Fruit fly (Drosophila melanogaster) whole organism, embryonic: ENCODE results near the gene nAChRalpha7.
A peak's percentile ranks its signal among the peaks of the same experiment; 100 is the strongest.

Experiments
- C15 ChIP-seq: fragments of 200-800 bp; sonication (Bioruptor generic); IDR thresholded peaks from 3 replicates; pipeline ENCODE4 v1.3.6; 2022; ENCODE audit warnings: missing biosample characterization, missing genetic modification characterization
- CG10366 ChIP-seq: fragments of 200-800 bp; sonication (Bioruptor generic); IDR thresholded peaks from 2 replicates; pipeline ENCODE4 v1.3.6; 2022; ENCODE audit warnings: missing biosample characterization, missing genetic modification characterization
- CG11456 ChIP-seq: fragments of 200-800 bp; sonication (Bioruptor generic); IDR thresholded peaks from 3 replicates; pipeline ENCODE4 v1.3.6; 2022; ENCODE audit warnings: missing biosample characterization, missing genetic modification characterization
- CG12744 ChIP-seq: fragments of 200-800 bp; sonication (Bioruptor generic); optimal IDR thresholded peaks from 2 replicates; lab custom pipeline; 2016; ENCODE audit warnings: missing biosample characterization, missing genetic modification characterization
- CG13287 ChIP-seq: fragments of 200-800 bp; sonication (Bioruptor generic); IDR thresholded peaks from 2 replicates; pipeline ENCODE4 v1.3.6; 2022; ENCODE audit warnings: missing biosample characterization, missing genetic modification characterization; ENCODE audit not compliant: partially characterized antibody
- CG14965 ChIP-seq: fragments of 200-800 bp; sonication (Bioruptor generic); optimal IDR thresholded peaks from 2 replicates; lab custom pipeline; 2016; ENCODE audit warnings: missing biosample characterization, missing genetic modification characterization, borderline replicate concordance
- CG1602 ChIP-seq: fragments of 200-800 bp; sonication (Bioruptor generic); optimal IDR thresholded peaks from 3 replicates; lab custom pipeline; 2016; ENCODE audit warnings: missing biosample characterization, missing genetic modification characterization
- CG16813 ChIP-seq: fragments of 200-800 bp; sonication (Bioruptor generic); IDR thresholded peaks from 3 replicates; pipeline ENCODE4 v1.3.6; 2022; ENCODE audit warnings: missing biosample characterization, missing genetic modification characterization; ENCODE audit not compliant: partially characterized antibody
- CG17829 ChIP-seq: fragments of 200-800 bp; optimal IDR thresholded peaks from 2 replicates; lab custom pipeline; 2019; ENCODE audit warnings: missing biosample characterization, mild to moderate bottlenecking, missing genetic modification characterization, moderate library complexity
- CG1832 ChIP-seq: fragments of 200-800 bp; sonication (Bioruptor generic); optimal IDR thresholded peaks from 2 replicates; lab custom pipeline; 2017; ENCODE audit warnings: missing biosample characterization, mild to moderate bottlenecking, missing genetic modification characterization, inconsistent platforms
- CG4282 ChIP-seq: fragments of 200-800 bp; sonication (Bioruptor generic); optimal IDR thresholded peaks from 2 replicates; lab custom pipeline; 2016; ENCODE audit warnings: missing biosample characterization, missing genetic modification characterization
- CG4707 ChIP-seq: fragments of 200-800 bp; sonication (Bioruptor generic); optimal IDR thresholded peaks from 2 replicates; lab custom pipeline; 2018; ENCODE audit warnings: missing biosample characterization, mild to moderate bottlenecking, missing genetic modification characterization, moderate library complexity
- CG6254 ChIP-seq: fragments of 200-800 bp; sonication (Bioruptor generic); optimal IDR thresholded peaks from 3 replicates; lab custom pipeline; 2017; ENCODE audit warnings: mild to moderate bottlenecking, missing biosample characterization, missing genetic modification reagents, missing genetic modification characterization
- CG7271 ChIP-seq: fragments of 200-800 bp; sonication (Bioruptor generic); optimal IDR thresholded peaks from 2 replicates; lab custom pipeline; 2018; ENCODE audit warnings: missing biosample characterization, mild to moderate bottlenecking, missing genetic modification characterization, moderate library complexity
- CG7357 ChIP-seq: fragments of 200-800 bp; sonication (Bioruptor generic); IDR thresholded peaks from 3 replicates; pipeline ENCODE4 v1.3.6; 2022; ENCODE audit warnings: missing biosample characterization, missing genetic modification characterization
- CG8388 ChIP-seq: fragments of 200-800 bp; sonication (Bioruptor generic); optimal IDR thresholded peaks from 2 replicates; lab custom pipeline; 2019; ENCODE audit warnings: missing biosample characterization, mild to moderate bottlenecking, missing genetic modification characterization, moderate library complexity
- CTCF ChIP-seq: fragments of 200-800 bp; sonication (Bioruptor generic); optimal IDR thresholded peaks from 2 replicates; lab custom pipeline; 2017; ENCODE audit warnings: missing biosample characterization, mild to moderate bottlenecking, missing genetic modification characterization, moderate library complexity
- D19A ChIP-seq: fragments of 200-800 bp; optimal IDR thresholded peaks from 3 replicates; lab custom pipeline; 2019; ENCODE audit warnings: missing biosample characterization, mild to moderate bottlenecking, missing genetic modification characterization, moderate library complexity
- D19B ChIP-seq: fragments of 200-800 bp; sonication (Bioruptor generic); optimal IDR thresholded peaks from 2 replicates; lab custom pipeline; 2017; ENCODE audit warnings: missing biosample characterization, mild to moderate bottlenecking, missing genetic modification characterization
- Deaf1 ChIP-seq: fragments of 200-800 bp; optimal IDR thresholded peaks from 3 replicates; lab custom pipeline; 2019; ENCODE audit warnings: missing biosample characterization, mild to moderate bottlenecking, missing genetic modification characterization, moderate library complexity
- Dek ChIP-seq: fragments of 200-800 bp; sonication (Bioruptor generic); optimal IDR thresholded peaks from 3 replicates; lab custom pipeline; 2019; ENCODE audit warnings: missing biosample characterization, mild to moderate bottlenecking, missing genetic modification characterization, moderate library complexity
- Dll ChIP-seq: fragments of 200-800 bp; sonication (Bioruptor generic); IDR thresholded peaks from 4 replicates; pipeline ENCODE4 v1.3.6; 2022; ENCODE audit warnings: missing biosample characterization, missing genetic modification characterization; ENCODE audit not compliant: partially characterized antibody
- Dp ChIP-seq: fragments of 200-800 bp; sonication (Bioruptor generic); optimal IDR thresholded peaks from 2 replicates; lab custom pipeline; 2018; ENCODE audit warnings: missing biosample characterization, mild to moderate bottlenecking, missing genetic modification characterization, moderate library complexity
- Drgx ChIP-seq: fragments of 200-800 bp; sonication (Bioruptor generic); IDR thresholded peaks from 2 replicates; pipeline ENCODE4 v1.3.6; 2022; ENCODE audit warnings: missing biosample characterization, missing genetic modification characterization
- H15 ChIP-seq: fragments of 200-800 bp; sonication (Bioruptor generic); IDR thresholded peaks from 3 replicates; pipeline ENCODE4 v1.3.6; 2022; ENCODE audit warnings: missing biosample characterization, missing genetic modification characterization
- Hey ChIP-seq: fragments of 200-800 bp; sonication (Bioruptor generic); optimal IDR thresholded peaks from 3 replicates; lab custom pipeline; 2018; ENCODE audit warnings: missing biosample characterization, mild to moderate bottlenecking, missing genetic modification characterization
- HmgD ChIP-seq: fragments of 200-800 bp; sonication (Bioruptor generic); optimal IDR thresholded peaks from 3 replicates; lab custom pipeline; 2016; ENCODE audit warnings: missing biosample characterization, missing genetic modification characterization
- Med ChIP-seq: fragments of 200-800 bp; sonication (Bioruptor generic); peaks from one replicate; lab custom pipeline; 2016; ENCODE audit warnings: missing biosample characterization, missing genetic modification characterization, mild to moderate bottlenecking, inconsistent platforms, moderate library complexity
- Mes4 ChIP-seq: fragments of 200-800 bp; sonication (Bioruptor generic); optimal IDR thresholded peaks from 2 replicates; lab custom pipeline; 2016; ENCODE audit warnings: missing biosample characterization, missing genetic modification characterization
- Pdp1 ChIP-seq, 2 experiments: fragments of 200-800 bp; sonication (Bioruptor generic); optimal IDR thresholded peaks; 3 replicates each; lab custom pipeline; 2016; ENCODE audit warnings: missing biosample characterization in 2 of 2, missing genetic modification characterization in 2 of 2, mild to moderate bottlenecking in 1 of 2, moderate library complexity in 1 of 2
- Ravus ChIP-seq: fragments of 200-800 bp; sonication (Bioruptor generic); IDR thresholded peaks from 2 replicates; pipeline ENCODE4 v1.3.6; 2022; ENCODE audit warnings: missing biosample characterization, missing genetic modification characterization
- ato ChIP-seq: fragments of 200-800 bp; sonication (Bioruptor generic); IDR thresholded peaks from 2 replicates; pipeline ENCODE4 v1.3.6; 2022; ENCODE audit warnings: missing biosample characterization, missing genetic modification characterization; ENCODE audit not compliant: partially characterized antibody
- cad ChIP-seq: fragments of >200 bp; optimal IDR thresholded peaks from 2 replicates; lab custom pipeline; 2017; ENCODE audit warnings: missing biosample characterization, missing genetic modification characterization
- caup ChIP-seq: fragments of 200-800 bp; sonication (Bioruptor generic); optimal IDR thresholded peaks from 3 replicates; lab custom pipeline; 2017; ENCODE audit warnings: missing biosample characterization, mild to moderate bottlenecking, missing genetic modification characterization, moderate library complexity; ENCODE audit not compliant: severe bottlenecking
- chinmo ChIP-seq: fragments of 200-800 bp; sonication (Bioruptor generic); IDR thresholded peaks from 4 replicates; pipeline ENCODE4 v1.3.6; 2022; ENCODE audit warnings: missing biosample characterization, missing genetic modification characterization; ENCODE audit not compliant: partially characterized antibody
- crc ChIP-seq: fragments of 200-800 bp; sonication (Bioruptor generic); optimal IDR thresholded peaks from 2 replicates; lab custom pipeline; 2016; ENCODE audit warnings: missing biosample characterization, missing genetic modification characterization
- dimm ChIP-seq: fragments of 200-800 bp; sonication (Bioruptor generic); IDR thresholded peaks from 2 replicates; pipeline ENCODE4 v1.3.6; 2022; ENCODE audit warnings: missing biosample characterization, missing genetic modification characterization
- ewg ChIP-seq: fragments of 200-800 bp; sonication (Bioruptor generic); optimal IDR thresholded peaks from 3 replicates; lab custom pipeline; 2017; ENCODE audit warnings: mild to moderate bottlenecking, missing biosample characterization, missing genetic modification reagents, missing genetic modification characterization
- fd96Cb ChIP-seq: fragments of 200-800 bp; sonication (Bioruptor generic); optimal IDR thresholded peaks from 2 replicates; lab custom pipeline; 2018; ENCODE audit warnings: missing biosample characterization, mild to moderate bottlenecking, missing genetic modification characterization, moderate library complexity
- gsb-n ChIP-seq: fragments of 200-800 bp; sonication (Bioruptor generic); optimal IDR thresholded peaks from 3 replicates; lab custom pipeline; 2018; ENCODE audit warnings: missing biosample characterization, mild to moderate bottlenecking, missing genetic modification characterization
- klu ChIP-seq: fragments of 200-800 bp; sonication (Bioruptor generic); IDR thresholded peaks from 2 replicates; pipeline ENCODE4 v1.3.6; 2022; ENCODE audit warnings: missing biosample characterization, missing genetic modification characterization
- mirr ChIP-seq: fragments of 200-800 bp; sonication (Bioruptor generic); optimal IDR thresholded peaks from 3 replicates; lab custom pipeline; 2018; ENCODE audit warnings: missing biosample characterization, mild to moderate bottlenecking, missing genetic modification characterization
- otp ChIP-seq: fragments of 200-800 bp; sonication (Bioruptor generic); IDR thresholded peaks from 3 replicates; pipeline ENCODE4, ENCODE4 v1.3.6; 2022; ENCODE audit warnings: missing biosample characterization, missing genetic modification characterization
- phol ChIP-seq: fragments of 200-800 bp; sonication (Bioruptor generic); optimal IDR thresholded peaks from 3 replicates; lab custom pipeline; 2018; ENCODE audit warnings: missing biosample characterization, mild to moderate bottlenecking, missing genetic modification characterization, moderate library complexity
- run ChIP-seq: fragments of 200-800 bp; sonication (Bioruptor generic); optimal IDR thresholded peaks from 3 replicates; lab custom pipeline; 2018; ENCODE audit warnings: missing biosample characterization, mild to moderate bottlenecking, missing genetic modification characterization
- toy ChIP-seq: fragments of 200-800 bp; sonication (Bioruptor generic); IDR thresholded peaks from 2 replicates; pipeline ENCODE4 v1.3.6; 2022; ENCODE audit warnings: missing biosample characterization, missing genetic modification characterization
- trh ChIP-seq: fragments of 200-800 bp; sonication (Bioruptor generic); optimal IDR thresholded peaks from 2 replicates; lab custom pipeline; 2016; ENCODE audit warnings: missing biosample characterization, missing genetic modification characterization
- ttk ChIP-seq: fragments of 200-800 bp; sonication (Bioruptor generic); IDR thresholded peaks from 2 replicates; pipeline ENCODE4 v2.1.2; 2022; ENCODE audit warnings: missing biosample characterization, missing genetic modification characterization
- unc-4 ChIP-seq: fragments of 200-800 bp; sonication (Bioruptor generic); IDR thresholded peaks from 2 replicates; pipeline ENCODE4 v1.3.6; 2022; ENCODE audit warnings: missing biosample characterization, missing genetic modification characterization; ENCODE audit not compliant: partially characterized antibody

The nAChRalpha7 gene

DNA sequence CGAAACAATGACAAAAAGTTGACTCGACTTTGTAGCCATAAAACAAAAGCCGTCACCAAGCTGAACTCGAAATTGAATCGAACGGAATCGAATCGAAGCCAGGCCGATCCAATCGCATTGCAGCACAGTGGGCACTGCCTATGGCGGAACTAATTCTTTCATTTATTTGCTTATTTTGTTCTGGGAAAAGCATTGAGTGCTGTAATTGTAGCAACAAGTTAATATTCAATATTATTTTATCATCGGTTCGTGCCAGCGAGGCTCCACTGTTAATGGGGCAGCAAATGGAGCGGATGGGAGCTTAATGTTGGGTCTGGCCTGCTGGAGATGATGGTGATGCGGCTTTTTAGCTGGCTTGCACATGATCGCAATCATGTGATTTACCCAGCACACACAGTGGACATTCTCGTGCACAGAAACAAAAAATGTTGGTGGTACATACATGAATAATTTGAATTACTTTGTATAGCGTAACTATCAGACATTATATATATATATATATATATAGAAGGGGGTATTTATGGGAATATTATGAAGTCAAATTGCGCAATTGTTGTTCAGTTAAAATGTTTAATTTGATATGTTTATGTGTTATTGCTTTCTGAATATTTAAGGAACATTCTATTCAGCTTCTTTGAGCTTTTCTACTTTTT lies 58.8 kb downstream of the nAChRalpha7 start:
- TF ChIP-seq dimm (GFP tag; lab: Robert Waterston, UW) (peak; percentile 81), CG4282 (GFP tag; lab: Kevin White, UChicago) (no peak), otp (GFP tag; lab: Robert Waterston, UW) (peak; percentile 94), mirr (GFP tag; lab: Kevin White, UChicago) (peak; percentile 55), ttk (GFP tag; lab: Robert Waterston, UW) (peak; percentile 94), gsb-n (peak; percentile 86), Deaf1 (peak; percentile 52), Dek (tag; lab: Kevin White, UChicago) (peak; percentile 73), Drgx (peak; percentile 97), crc (GFP tag; lab: Kevin White, UChicago) (peak; percentile 50), chinmo (GFP tag; lab: Robert Waterston, UW) (no peak), D19B (GFP tag; lab: Kevin White, UChicago) (peak; percentile 43), CG6254 (GFP tag; lab: Kevin White, UChicago) (peak; percentile 65), Pdp1 (GFP tag; optimal IDR thresholded peaks at IDR 0.05; lab: Kevin White, UChicago) (peak; percentile 83 to 88), CG7357 (GFP tag; lab: Robert Waterston, UW) (peak; percentile 79; the same call in 2 of the 3 replicates), H15 (peak; percentile 93), Dp (GFP tag; lab: Kevin White, UChicago) (no peak), CG16813 (GFP tag; lab: Robert Waterston, UW) (no peak), ato (no peak), Dll (GFP tag; lab: Robert Waterston, UW) (no peak), fd96Cb (tag; lab: Kevin White, UChicago) (peak; percentile 90), Hey (tag; lab: Kevin White, UChicago) (peak; percentile 8), CG8388 (peak; percentile 86), klu (GFP tag; lab: Robert Waterston, UW) (peak; percentile 69), D19A (peak; percentile 78), Ravus (GFP tag; lab: Robert Waterston, UW) (peak; percentile 58), CG1832 (GFP tag; lab: Kevin White, UChicago) (no peak), CG1602 (peak; percentile 82), CG13287 (GFP tag; lab: Robert Waterston, UW) (no peak), ewg (peak; percentile 79), cad (GFP tag; lab: Kevin White, UChicago) (no peak), C15 (GFP tag; lab: Robert Waterston, UW) (0 out of 3 replicates have a peak, but pooled peaks have one; percentile 58), CG12744 (GFP tag; lab: Kevin White, UChicago) (peak; percentile 63), unc-4 (no peak), CG11456 (GFP tag; lab: Robert Waterston, UW) (peak; percentile 92), CG4707 (GFP tag; lab: Kevin White, UChicago) (peak; percentile 86), Mes4 (GFP tag; lab: Kevin White, UChicago) (peak; percentile 90), CG7271 (tag; lab: Kevin White, UChicago) (peak; percentile 25), Med (peak; percentile 98), caup (GFP tag; lab: Kevin White, UChicago) (peak; percentile 70), trh (peak; percentile 71), CG17829 (tag; lab: Kevin White, UChicago) (peak; percentile 84), toy (peak; percentile 49; the same call in 1 of the 2 replicates), CTCF (GFP tag; lab: Kevin White, UChicago) (peak; percentile 57), run (tag; lab: Kevin White, UChicago) (peak; percentile 85), CG10366 (GFP tag; lab: Robert Waterston, UW) (peak; percentile 93), phol (peak; percentile 88), HmgD (GFP tag; lab: Kevin White, UChicago) (peak; percentile 41), CG14965 (peak; percentile 51)
